Fruit fly (Drosophila melanogaster) whole organism, prepupa: Measurements from ENCODE around the gene AlkB.

Experiments used
- CG10631 ChIP-seq: fragments of 200-800 bp; sonication (Bioruptor generic); optimal IDR thresholded peaks from 2 replicates; lab custom pipeline; 2016; ENCODE audit warnings: missing biosample characterization, missing genetic modification characterization
- CG10669 ChIP-seq: fragments of 200-800 bp; sonication (Bioruptor generic); optimal IDR thresholded peaks from 3 replicates; lab custom pipeline; 2018; ENCODE audit warnings: missing biosample characterization, mild to moderate bottlenecking, missing genetic modification characterization, moderate library complexity
- CG11294 ChIP-seq: fragments of 200-800 bp; sonication (Bioruptor generic); IDR thresholded peaks from 2 replicates; pipeline ENCODE4 v1.3.6; 2022; ENCODE audit warnings: missing biosample characterization, missing genetic modification characterization
- CG15336 ChIP-seq: fragments of 200-800 bp; sonication (Bioruptor generic); IDR thresholded peaks from 2 replicates; pipeline ENCODE4 v1.3.6; 2022; ENCODE audit warnings: missing biosample characterization, missing genetic modification characterization
- CG1621 ChIP-seq: fragments of 200-800 bp; sonication (Bioruptor generic); optimal IDR thresholded peaks from 3 replicates; lab custom pipeline; 2018; ENCODE audit warnings: missing biosample characterization, mild to moderate bottlenecking, missing genetic modification characterization
- CG32006 ChIP-seq: fragments of 200-800 bp; sonication (Bioruptor generic); optimal IDR thresholded peaks from 3 replicates; lab custom pipeline; 2017; ENCODE audit warnings: missing biosample characterization, mild to moderate bottlenecking, missing genetic modification characterization
- CG34406 ChIP-seq: fragments of 200-800 bp; sonication (Bioruptor generic); optimal IDR thresholded peaks from 3 replicates; lab custom pipeline; 2016; ENCODE audit warnings: missing biosample characterization, missing genetic modification characterization
- CG3919 ChIP-seq: fragments of 200-800 bp; sonication (Bioruptor generic); optimal IDR thresholded peaks from 3 replicates; lab custom pipeline; 2016; ENCODE audit warnings: missing biosample characterization, missing genetic modification characterization
- CG4318 ChIP-seq: fragments of 200-800 bp; sonication (Bioruptor generic); optimal IDR thresholded peaks from 3 replicates; lab custom pipeline; 2017; ENCODE audit warnings: missing biosample characterization, mild to moderate bottlenecking, missing genetic modification characterization
- CG6163 ChIP-seq: fragments of 200-800 bp; sonication (Bioruptor generic); IDR thresholded peaks from 3 replicates; pipeline ENCODE4 v1.3.6; 2022; ENCODE audit warnings: missing biosample characterization, missing genetic modification characterization
- CG6276 ChIP-seq: fragments of 200-800 bp; sonication (Bioruptor generic); optimal IDR thresholded peaks from 2 replicates; lab custom pipeline; 2017; ENCODE audit warnings: missing biosample characterization, mild to moderate bottlenecking, missing genetic modification characterization
- CG6792 ChIP-seq: fragments of 200-800 bp; sonication (Bioruptor generic); optimal IDR thresholded peaks from 3 replicates; lab custom pipeline; 2016; ENCODE audit warnings: missing biosample characterization, missing genetic modification characterization
- CG6808 ChIP-seq: fragments of 200-800 bp; sonication (Bioruptor generic); optimal IDR thresholded peaks from 3 replicates; lab custom pipeline; 2017; ENCODE audit warnings: missing biosample characterization, missing genetic modification characterization, mild to moderate bottlenecking, moderate library complexity, missing genetic modification reagents
- CG7368 ChIP-seq: fragments of 200-800 bp; sonication (Bioruptor generic); optimal IDR thresholded peaks from 3 replicates; lab custom pipeline; 2016; ENCODE audit warnings: missing biosample characterization, missing genetic modification characterization
- CG8119 ChIP-seq: fragments of 200-800 bp; sonication (Bioruptor generic); IDR thresholded peaks from 3 replicates; pipeline ENCODE4 v1.3.6; 2022; ENCODE audit warnings: missing biosample characterization, missing genetic modification characterization
- CG8319 ChIP-seq: fragments of 200-800 bp; sonication (Bioruptor generic); optimal IDR thresholded peaks from 3 replicates; lab custom pipeline; 2016; ENCODE audit warnings: missing biosample characterization, missing genetic modification characterization
- CG8632 ChIP-seq: fragments of 200-800 bp; sonication (Bioruptor generic); optimal IDR thresholded peaks from 3 replicates; lab custom pipeline; 2016; ENCODE audit warnings: missing biosample characterization, missing genetic modification characterization
- Eip75B ChIP-seq: fragments of 200-800 bp; sonication (Bioruptor generic); optimal IDR thresholded peaks from 3 replicates; lab custom pipeline; 2016; ENCODE audit warnings: missing biosample characterization, missing genetic modification characterization
- Eip78C ChIP-seq: fragments of 200-800 bp; sonication (Bioruptor generic); peaks from one replicate; lab custom pipeline; 2016; ENCODE audit warnings: missing biosample characterization, missing genetic modification characterization
- Gug ChIP-seq: fragments of 200-800 bp; sonication (Bioruptor generic); IDR thresholded peaks from 2 replicates; pipeline ENCODE4 v1.3.6; 2022; ENCODE audit warnings: missing biosample characterization, missing genetic modification characterization
- Hr39 ChIP-seq: fragments of 200-800 bp; sonication (Bioruptor generic); optimal IDR thresholded peaks from 2 replicates; lab custom pipeline; 2016; ENCODE audit warnings: missing biosample characterization, missing genetic modification characterization
- Hr4 ChIP-seq: fragments of 200-800 bp; sonication (Bioruptor generic); optimal IDR thresholded peaks from 3 replicates; lab custom pipeline; 2016; ENCODE audit warnings: missing biosample characterization, missing genetic modification characterization
- Smox ChIP-seq: fragments of 200-800 bp; sonication (Bioruptor generic); optimal IDR thresholded peaks from 3 replicates; lab custom pipeline; 2016; ENCODE audit warnings: missing biosample characterization, missing genetic modification characterization
- achi ChIP-seq: fragments of 200-800 bp; sonication (Bioruptor generic); optimal IDR thresholded peaks from 3 replicates; lab custom pipeline; 2016; ENCODE audit warnings: missing biosample characterization, missing genetic modification characterization
- cyc ChIP-seq: fragments of 200-800 bp; sonication (Bioruptor generic); optimal IDR thresholded peaks from 3 replicates; lab custom pipeline; 2016; ENCODE audit warnings: missing biosample characterization, missing genetic modification characterization
- dsx ChIP-seq: fragments of 200-800 bp; optimal IDR thresholded peaks from 3 replicates; lab custom pipeline; 2019; ENCODE audit warnings: missing biosample characterization, mild to moderate bottlenecking, missing genetic modification characterization, moderate library complexity; ENCODE audit not compliant: poor library complexity, severe bottlenecking
- eg ChIP-seq: fragments of 200-800 bp; sonication (Bioruptor generic); IDR thresholded peaks from 3 replicates; pipeline ENCODE4 v1.3.6; 2022; ENCODE audit warnings: missing biosample characterization, missing genetic modification characterization
- esn ChIP-seq: fragments of 200-800 bp; sonication (Bioruptor generic); optimal IDR thresholded peaks from 2 replicates; lab custom pipeline; 2016; ENCODE audit warnings: missing biosample characterization, mild to moderate bottlenecking, missing genetic modification characterization, moderate library complexity
- net ChIP-seq: fragments of 200-800 bp; sonication (Bioruptor generic); optimal IDR thresholded peaks from 3 replicates; lab custom pipeline; 2016; ENCODE audit warnings: missing biosample characterization, missing genetic modification characterization
- pdm3 ChIP-seq: fragments of 200-800 bp; sonication (Bioruptor generic); optimal IDR thresholded peaks from 3 replicates; lab custom pipeline; 2016; ENCODE audit warnings: missing biosample characterization, missing genetic modification characterization
- ss ChIP-seq, 2 experiments: fragments of 200-800 bp; sonication (Bioruptor generic); optimal IDR thresholded peaks; 2 replicates in 1 of 2; 3 replicates in 1 of 2; lab custom pipeline; 2017 to 2018; ENCODE audit warnings: mild to moderate bottlenecking in 2 of 2, missing biosample characterization in 2 of 2, missing genetic modification characterization in 2 of 2, moderate library complexity in 1 of 2
- topi ChIP-seq: fragments of 200-800 bp; sonication (Bioruptor generic); optimal IDR thresholded peaks from 3 replicates; lab custom pipeline; 2016; ENCODE audit warnings: missing biosample characterization, missing genetic modification characterization
- vri ChIP-seq: fragments of 200-800 bp; sonication (Bioruptor generic); optimal IDR thresholded peaks from 3 replicates; lab custom pipeline; 2016; ENCODE audit warnings: missing biosample characterization, mild to moderate bottlenecking, missing genetic modification characterization

The AlkB gene

DNA sequence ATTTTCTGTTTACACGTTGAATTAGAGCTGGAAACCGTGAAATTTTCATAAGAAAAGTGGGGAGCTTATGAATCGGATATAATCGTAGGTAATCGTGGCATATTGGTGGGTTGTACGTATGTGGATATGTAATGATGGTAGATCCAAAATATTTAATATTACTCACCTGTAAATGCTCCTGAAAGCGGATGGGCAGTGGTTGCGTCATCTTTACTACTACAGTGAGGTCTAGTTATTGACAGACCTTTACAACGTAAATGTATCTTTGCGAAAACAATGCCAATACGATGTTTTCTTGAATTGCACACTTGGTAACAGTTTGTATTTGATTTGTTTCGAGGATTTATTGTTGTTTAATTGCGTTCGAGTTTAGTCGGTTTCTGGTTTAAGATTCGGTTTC is 25.3 kb downstream of the AlkB start:
- TF ChIP-seq CG7368 (GFP tag; lab: Kevin White, UChicago) (no peak), Gug (GFP tag; lab: Robert Waterston, UW) (no peak), eg (GFP tag; lab: Robert Waterston, UW) (no peak), CG10631 (GFP tag; lab: Kevin White, UChicago) (no peak), net (GFP tag; lab: Kevin White, UChicago) (no peak), CG10669 (GFP tag; lab: Kevin White, UChicago) (no peak), CG1621 (no peak)

- TF ChIP-seq Hr4, result no peak
- no peak for TF ChIP-seq pdm3 (GFP tag; lab: Kevin White, UChicago)
- TF ChIP-seq CG15336 (GFP tag; lab: Robert Waterston, UW), result no peak
- TF ChIP-seq CG10669 (GFP tag; lab: Kevin White, UChicago), result no peak
- TF ChIP-seq CG6276, result no peak
- no peak for TF ChIP-seq CG11294
- TF ChIP-seq Hr39, result no peak
- no peak for TF ChIP-seq cyc (GFP tag; lab: Kevin White, UChicago)
- TF ChIP-seq esn (GFP tag; lab: Kevin White, UChicago), result no peak
- TF ChIP-seq CG8119, result no peak
Observed at dm6 chrX:15822363-15822762, 36.9 kb downstream of the AlkB start.

DNA sequence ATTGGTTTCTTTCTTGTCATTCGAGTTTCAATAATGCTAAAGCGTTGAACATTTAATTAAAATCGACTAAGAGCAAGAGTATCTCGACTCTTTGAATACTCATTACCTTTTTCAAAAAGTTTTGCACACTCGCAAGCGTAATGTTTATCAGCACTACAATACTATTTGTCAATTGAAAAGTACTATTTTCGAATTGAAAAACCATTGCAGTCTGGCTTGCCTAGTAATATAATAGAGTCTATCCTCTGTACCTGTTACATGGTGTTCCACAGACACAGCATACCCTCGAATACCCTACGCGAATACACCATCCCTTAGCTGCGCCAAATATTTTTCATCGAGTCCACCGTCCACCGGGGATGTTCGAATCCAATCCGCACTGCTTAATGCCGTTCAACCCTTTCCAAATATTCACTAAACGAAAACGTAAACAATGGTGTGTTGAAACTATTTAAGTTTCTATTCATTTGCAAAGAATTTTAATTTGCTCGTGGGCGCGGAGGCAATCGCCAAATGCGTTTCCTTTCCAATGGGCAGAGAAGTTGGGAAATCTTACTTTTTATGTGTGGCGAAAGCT is 40.6 kb downstream of the AlkB start:
- TF ChIP-seq CG6163 (GFP tag; lab: Robert Waterston, UW), result no peak
- peak; percentile 25 for TF ChIP-seq esn (GFP tag; lab: Kevin White, UChicago)
- TF ChIP-seq Hr4, result no peak
- no peak for TF ChIP-seq Smox
- TF ChIP-seq cyc (GFP tag; lab: Kevin White, UChicago), result no peak
- no peak for TF ChIP-seq CG4318 (GFP tag; lab: Kevin White, UChicago)
- TF ChIP-seq dsx (GFP tag; lab: Kevin White, UChicago), result no peak
- no peak for TF ChIP-seq CG32006 (GFP tag; lab: Kevin White, UChicago)
- peak; percentile 74 for TF ChIP-seq Eip78C (GFP tag; lab: Kevin White, UChicago)
- no peak for TF ChIP-seq achi (GFP tag; lab: Kevin White, UChicago)
- no peak for TF ChIP-seq CG34406 (GFP tag; lab: Kevin White, UChicago)
- TF ChIP-seq topi (GFP tag; lab: Kevin White, UChicago), result no peak
- TF ChIP-seq CG7368 (GFP tag; lab: Kevin White, UChicago), result no peak
- no peak for TF ChIP-seq ss (GFP tag; optimal IDR thresholded peaks at IDR 0.05; lab: Kevin White, UChicago)

- no peak for TF ChIP-seq CG15336 (GFP tag; lab: Robert Waterston, UW)
- TF ChIP-seq ss (GFP tag; optimal IDR thresholded peaks at IDR 0.05; lab: Kevin White, UChicago), result no peak
- TF ChIP-seq CG8632, result no peak
- TF ChIP-seq net (GFP tag; lab: Kevin White, UChicago), result no peak
- no peak for TF ChIP-seq CG6792 (GFP tag; lab: Kevin White, UChicago)
Observed at dm6 chrX:15817823-15818222, 41.5 kb downstream of the AlkB start.

DNA sequence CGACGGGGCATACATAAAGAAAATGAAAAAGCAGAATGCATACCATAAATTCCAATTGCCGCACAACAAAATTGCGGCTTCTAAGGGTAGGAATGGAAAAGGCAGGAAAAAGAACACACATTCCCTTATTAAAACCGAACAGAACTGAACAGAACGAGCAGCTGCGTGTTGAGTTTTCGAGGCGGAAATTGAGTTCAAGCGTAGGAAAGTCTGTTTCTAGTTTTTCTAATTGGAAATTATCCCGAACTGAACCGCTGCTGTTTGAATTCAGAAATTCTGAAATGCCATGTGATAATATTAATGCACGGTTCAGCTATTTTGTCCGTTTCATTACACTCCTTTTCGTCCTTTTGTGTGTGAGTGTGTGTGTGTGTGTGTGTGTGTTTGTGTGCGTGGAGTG is 42.4 kb downstream of the AlkB start:
- TF ChIP-seq CG8319 (GFP tag; lab: Kevin White, UChicago) (no peak), CG34406 (GFP tag; lab: Kevin White, UChicago) (no peak), Smox (no peak), CG6163 (GFP tag; lab: Robert Waterston, UW) (no peak), CG15336 (GFP tag; lab: Robert Waterston, UW) (no peak), CG6808 (GFP tag; lab: Kevin White, UChicago) (no peak), CG11294 (no peak), vri (GFP tag; lab: Kevin White, UChicago) (no peak)

- no peak for TF ChIP-seq CG3919 (GFP tag; lab: Kevin White, UChicago)
- TF ChIP-seq Eip78C (GFP tag; lab: Kevin White, UChicago), result peak; percentile 19
- TF ChIP-seq Eip75B (GFP tag; lab: Kevin White, UChicago), result no peak
- TF ChIP-seq CG7368 (GFP tag; lab: Kevin White, UChicago), result no peak
- TF ChIP-seq, all 60 proteins: peak for 1
Observed at dm6 chrX:15816127-15816526, 43.2 kb downstream of the AlkB start.
